Fruit fly (Drosophila melanogaster): ENCODE results near the gene CG14811.

Gene CG14811

DNA sequence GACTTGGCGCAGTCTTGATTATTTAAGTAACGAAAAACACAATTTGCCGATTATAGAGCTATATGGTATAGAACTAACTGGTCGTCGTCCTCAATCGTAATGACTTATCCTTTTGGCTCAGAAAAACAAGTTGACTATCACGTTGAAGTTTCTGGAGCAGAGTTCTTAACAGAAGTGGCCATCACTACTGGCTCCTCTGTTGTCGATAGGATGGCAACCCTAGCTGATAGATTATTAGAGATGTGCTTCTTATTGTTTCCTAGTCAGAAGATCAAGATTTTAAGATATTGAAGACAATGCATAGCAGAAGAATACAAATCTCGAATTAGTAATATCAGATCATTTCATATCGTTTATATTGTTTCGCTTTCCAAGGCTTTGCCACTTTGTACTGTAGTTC, at the start of gene CG14811:
Gene CG14811 (minus strand): TSS at position 101 of the 400 bp plus-strand sequence.
- no peak for TF ChIP-seq noc (tag; optimal IDR thresholded peaks at IDR 0.05)

DNA sequence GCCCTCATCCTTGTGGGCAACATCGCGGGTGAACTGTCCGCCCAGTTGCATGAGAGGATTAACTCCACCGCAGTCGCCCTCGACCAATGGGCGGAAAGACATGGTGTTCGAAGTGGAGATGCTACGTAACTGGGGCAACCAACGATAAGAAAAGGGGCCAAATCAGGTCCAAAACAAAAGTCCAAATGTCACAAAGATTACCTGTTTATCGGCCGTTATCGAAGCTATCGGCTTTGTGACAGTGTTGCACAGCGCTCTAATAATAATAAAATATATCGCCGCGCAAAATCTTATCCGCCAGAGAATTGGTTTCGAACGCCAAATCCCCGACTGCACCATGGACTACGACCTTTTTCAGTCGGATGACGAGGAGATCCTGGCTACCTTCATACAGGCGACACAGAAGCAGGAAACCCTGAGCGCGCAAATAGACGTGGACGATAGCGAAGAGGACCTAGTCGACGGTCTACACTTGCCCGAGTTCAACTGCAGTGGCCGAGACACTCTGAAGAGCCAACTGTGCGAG, 46.5 kb upstream of the CG14811 start, which contains the start of the genes CG14803 and Pex5:
Gene CG14803 (plus strand): TSS at position 285 of the 526 bp plus-strand sequence.
Gene Pex5 (minus strand): TSS at position 476 of the 526 bp plus-strand sequence.
- peak; percentile 17 for TF ChIP-seq noc (tag; optimal IDR thresholded peaks at IDR 0.05)

- no peak for TF ChIP-seq noc (tag; optimal IDR thresholded peaks at IDR 0.05)
These were observed 43.5 kb upstream of the CG14811 start, which contains the start of the genes Gcna and MED18 for dm6 chrX:1865673-1866072. Gcna (minus strand) TSS chrX:1865835. MED18 (plus strand) TSS chrX:1865909.

DNA sequence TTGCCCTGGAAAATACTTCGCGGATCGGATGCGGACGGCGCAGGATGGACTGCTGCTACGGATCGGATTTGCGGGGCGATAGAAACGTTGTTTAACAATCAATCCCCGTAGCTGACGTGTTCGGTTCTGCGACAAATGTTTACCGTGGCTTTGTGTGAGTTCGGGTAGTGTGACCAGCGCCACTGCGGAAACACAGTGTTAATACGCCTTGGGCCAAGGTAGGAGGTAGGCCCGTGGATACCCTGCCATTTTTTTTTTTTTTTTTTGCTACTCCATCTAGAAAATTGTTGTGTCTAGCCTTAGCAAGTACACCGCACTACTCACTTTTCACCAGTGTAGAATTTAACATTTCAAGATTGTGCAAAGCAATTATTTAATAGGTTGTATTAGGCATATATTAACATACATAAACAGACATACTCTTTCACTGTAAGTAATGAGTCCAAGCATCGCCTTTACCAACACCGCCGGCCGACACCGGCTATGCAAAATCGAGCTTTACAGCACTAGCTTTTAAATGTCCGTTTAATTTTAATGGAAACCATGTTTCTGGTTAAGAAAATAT, 39.5 kb upstream of the CG14811 start, which contains the start of gene deltaCOP:
Gene deltaCOP (minus strand): TSS at position 171 of the 565 bp plus-strand sequence.
- TF ChIP-seq noc (tag; optimal IDR thresholded peaks at IDR 0.05) = peak; percentile 67

- peak; percentile 24 for TF ChIP-seq noc (tag; optimal IDR thresholded peaks at IDR 0.05)
These were observed 36.7 kb upstream of the CG14811 start, which contains the start of gene Lamtor5 for dm6 chrX:1858867-1859266. Lamtor5 (minus strand) TSS chrX:1858971.

- no peak for TF ChIP-seq noc (tag; optimal IDR thresholded peaks at IDR 0.05)
These were observed 34.4 kb upstream of the CG14811 start for dm6 chrX:1856605-1857004.

dm6 chrX:1854873-1855272, 32.7 kb upstream of the CG14811 start:
- TF ChIP-seq noc (tag; optimal IDR thresholded peaks at IDR 0.05) = no peak

dm6 chrX:1854070-1854469, 31.9 kb upstream of the CG14811 start:
- no peak for TF ChIP-seq noc (tag; optimal IDR thresholded peaks at IDR 0.05)

DNA sequence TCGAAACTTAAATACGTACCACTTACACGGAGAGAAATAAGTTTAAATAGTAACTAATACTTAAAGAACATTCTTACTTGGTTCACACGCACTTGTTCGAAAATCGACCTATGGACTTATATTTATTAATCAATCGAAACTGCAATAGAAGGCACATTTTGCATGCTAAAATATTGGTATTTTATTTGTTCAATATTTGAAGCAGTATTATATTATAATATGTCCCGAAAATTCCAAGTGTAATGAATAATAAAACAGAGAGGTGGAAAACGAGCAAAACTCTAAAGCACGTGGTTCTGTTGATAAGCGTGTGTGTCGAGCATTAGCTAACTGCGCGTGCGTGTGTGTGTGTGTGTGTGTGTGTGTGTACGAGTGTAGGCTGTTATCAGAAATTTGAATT, 27.7 kb upstream of the CG14811 start:
- peak; percentile 98 for TF ChIP-seq noc (tag; optimal IDR thresholded peaks at IDR 0.05)

DNA sequence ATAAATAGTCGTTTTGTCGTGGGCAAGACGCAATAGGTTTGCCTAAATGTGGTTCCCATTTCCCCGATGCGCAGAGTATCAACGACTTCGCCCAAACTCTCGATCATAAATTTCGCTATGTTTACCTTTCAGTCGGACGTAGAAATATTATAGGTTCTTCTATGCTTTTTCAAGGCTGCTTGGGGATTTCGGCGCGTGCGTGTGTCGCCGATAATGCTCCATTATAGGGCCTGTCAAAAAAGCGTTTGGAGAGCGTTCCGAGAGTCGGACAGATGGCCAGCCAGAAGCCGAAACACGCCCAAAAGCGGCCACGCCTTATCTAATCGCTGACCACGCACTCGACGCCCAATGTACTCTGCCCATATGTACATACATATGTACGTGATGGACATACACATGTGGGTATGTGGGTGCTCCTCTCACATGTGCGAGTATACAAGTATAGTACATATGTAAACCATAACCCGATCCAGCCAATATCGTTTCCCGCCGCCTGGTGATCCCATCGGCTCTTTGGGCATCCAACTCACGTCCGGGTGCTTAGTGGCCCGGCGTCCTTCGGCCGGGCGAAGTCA, 26.5 kb upstream of the CG14811 start:
- peak; percentile 0 for TF ChIP-seq noc (tag; optimal IDR thresholded peaks at IDR 0.05)

DNA sequence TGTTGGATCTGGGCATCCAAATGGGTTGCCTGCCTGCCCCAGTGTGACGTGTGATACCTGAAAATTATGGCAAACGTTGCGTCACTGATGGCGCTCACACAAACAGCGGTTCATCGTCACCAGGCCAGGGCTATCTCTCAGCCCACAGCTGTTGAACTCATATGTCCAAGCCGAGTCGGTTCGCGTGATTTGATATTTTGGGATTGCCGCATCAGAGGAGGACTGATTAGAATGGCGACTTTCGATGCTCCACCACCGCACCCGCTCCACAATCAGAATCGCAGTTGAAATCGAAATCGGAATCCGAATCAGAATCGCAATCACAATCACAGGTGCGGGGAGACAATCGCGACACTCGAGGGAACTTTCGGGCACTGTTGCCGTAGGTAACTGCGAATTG, 25.6 kb upstream of the CG14811 start:
- no peak for TF ChIP-seq noc (tag; optimal IDR thresholded peaks at IDR 0.05)

DNA sequence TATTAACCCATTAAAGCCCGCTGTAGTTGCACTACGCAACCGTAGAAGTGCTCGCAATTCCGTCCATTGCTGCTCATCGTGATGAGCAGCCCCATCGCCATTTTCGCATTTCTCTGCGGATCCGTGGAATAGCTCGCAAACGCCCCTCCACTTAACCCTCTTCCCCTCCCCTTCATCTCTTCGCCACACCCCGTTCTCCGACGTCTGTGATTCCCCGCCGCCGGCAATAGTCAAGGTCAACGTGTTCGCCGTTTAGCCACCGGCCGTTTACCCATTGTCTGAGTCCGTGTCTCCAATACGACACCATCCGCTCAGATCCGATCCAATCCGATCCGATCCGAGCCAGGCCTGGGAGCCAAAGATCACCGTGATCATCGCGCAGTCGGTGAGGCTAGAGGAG, 24.2 kb upstream of the CG14811 start:
- TF ChIP-seq noc (tag; optimal IDR thresholded peaks at IDR 0.05) = no peak

dm6 chrX:1845413-1845951, 23.3 kb upstream of the CG14811 start:
- TF ChIP-seq noc (tag; optimal IDR thresholded peaks at IDR 0.05) = peak; percentile 37

DNA sequence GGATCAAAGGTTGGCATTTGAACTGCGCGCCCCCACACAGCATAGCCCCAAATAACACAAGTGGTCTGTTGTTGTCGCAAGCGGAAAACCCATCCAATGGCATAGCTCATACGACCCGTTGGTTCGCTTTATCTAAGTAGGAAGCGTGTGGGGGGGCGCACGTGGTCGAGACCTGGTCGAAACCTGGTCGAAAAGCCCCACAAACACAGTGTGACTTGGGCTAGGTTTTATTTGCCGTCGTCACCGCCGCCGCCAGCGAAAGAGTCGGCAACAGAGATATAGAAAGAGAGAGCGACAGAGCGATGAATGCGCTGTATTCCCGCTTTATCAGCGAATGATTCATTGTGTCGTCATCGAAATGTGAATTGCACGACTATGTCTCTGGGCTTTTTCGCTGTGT, 20.7 kb upstream of the CG14811 start:
- no peak for TF ChIP-seq noc (tag; optimal IDR thresholded peaks at IDR 0.05)

DNA sequence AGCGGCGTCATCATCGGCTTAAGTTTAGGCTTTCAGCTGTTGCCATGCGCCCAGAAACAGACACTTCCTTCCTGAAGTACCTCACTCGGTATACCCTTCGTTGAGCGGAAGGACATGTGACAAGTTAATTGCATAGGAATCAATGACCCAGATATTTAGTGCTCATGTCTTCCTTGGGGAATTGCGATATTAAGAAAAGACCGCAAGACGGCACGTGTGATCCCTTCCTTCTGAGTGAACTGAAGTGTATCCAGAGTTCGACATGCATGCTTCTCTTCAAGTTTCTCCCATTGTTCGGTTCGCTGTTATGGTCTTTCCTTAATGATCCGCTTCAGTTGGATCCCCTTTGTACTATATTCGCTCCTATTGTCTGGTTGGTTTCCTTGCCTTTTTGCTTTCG, 18.3 kb upstream of the CG14811 start:
- peak; percentile 5 for TF ChIP-seq noc (tag; optimal IDR thresholded peaks at IDR 0.05)

- no peak for TF ChIP-seq noc (tag; optimal IDR thresholded peaks at IDR 0.05)
These were observed 12.7 kb upstream of the CG14811 start for dm6 chrX:1834702-1835376.

Data from whole organism, larva.